Worm (Caenorhabditis elegans): ENCODE data around the gene pat-2.

DNA sequence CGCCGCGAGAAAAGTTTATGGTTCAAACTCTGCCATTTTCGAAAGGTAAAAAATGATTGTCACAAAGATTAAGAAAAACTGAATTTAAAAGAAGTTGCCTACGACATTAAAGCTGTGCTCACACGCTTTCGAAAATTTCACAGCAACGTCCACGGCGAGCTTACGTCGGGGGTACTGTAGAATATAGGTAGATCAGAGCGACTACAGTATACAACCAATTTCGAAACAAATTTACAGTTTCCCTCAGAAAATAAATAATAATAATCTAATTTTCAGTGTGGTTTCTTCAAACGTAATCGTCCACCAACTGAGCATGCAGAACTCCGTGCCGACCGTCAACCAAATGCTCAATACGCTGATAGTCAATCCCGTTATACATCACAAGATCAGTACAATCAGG is 5.9 kb downstream of the pat-2 start:
- no peak for TF ChIP-seq klf-2 (GFP tag; conservative IDR thresholded peaks at IDR 0.05)
- no peak for TF ChIP-seq flt-1 (GFP tag; IDR thresholded peaks at IDR 0.05)
- no peak for TF ChIP-seq ref-1 (GFP tag; conservative IDR thresholded peaks at IDR 0.05)
- no peak for TF ChIP-seq cog-1 (tag; optimal IDR thresholded peaks at IDR 0.05)
- TF ChIP-seq ztf-23 (GFP tag; IDR thresholded peaks at IDR 0.05) = no peak
- TF ChIP-seq med-1 (GFP tag; optimal IDR thresholded peaks at IDR 0.05; ENCODE audit: insufficient read depth) = no peak

Data from whole organism, midembryonic.